Fruit fly (Drosophila melanogaster): Measurements from ENCODE around the gene CG10171.

dm6 chr3L:13356084-13356693 lies 31.5 kb downstream of the CG10171 start, which contains the start of gene Nplp2:
- TF ChIP-seq dl (GFP tag; optimal IDR thresholded peaks at IDR 0.05; ENCODE audit: insufficient read depth in 1 of 2, partially characterized antibody in 2 of 2) = no peak
- TF ChIP-seq usp (GFP tag; optimal IDR thresholded peaks at IDR 0.05) = no peak
- TF ChIP-seq Myc (optimal IDR thresholded peaks at IDR 0.05) = no peak
- no peak for TF ChIP-seq br (GFP tag; optimal IDR thresholded peaks at IDR 0.05)
- no peak for TF ChIP-seq Vsx2 (GFP tag; optimal IDR thresholded peaks at IDR 0.05; ENCODE audit: partially characterized antibody)
- TF ChIP-seq jim (GFP tag; optimal IDR thresholded peaks at IDR 0.05) = no peak
- no peak for TF ChIP-seq psq (GFP tag; optimal IDR thresholded peaks at IDR 0.05)
- peak in 1 of 2 experiments; percentile 17 for TF ChIP-seq foxo (GFP tag; optimal IDR thresholded peaks at IDR 0.05)

All from whole organism, wandering third instar larva.